Worm (Caenorhabditis elegans) whole organism, L4 larva: Measurements from ENCODE around the gene C14B9.10.

Experiments used
- F49E8.2 ChIP-seq: sonication (generic microtip); optimal IDR thresholded peaks from 2 replicates; lab custom pipeline; 2016; ENCODE audit warnings: missing compliant biosample characterization, mild to moderate bottlenecking, missing genetic modification characterization, borderline replicate concordance
- saeg-2 ChIP-seq: fragments of 200-800 bp; sonication (Bioruptor generic); IDR thresholded peaks from 2 replicates; pipeline ENCODE4 v1.3.6; 2022; ENCODE audit warnings: missing genetic modification reagents, missing genetic modification characterization, missing compliant biosample characterization

DNA sequence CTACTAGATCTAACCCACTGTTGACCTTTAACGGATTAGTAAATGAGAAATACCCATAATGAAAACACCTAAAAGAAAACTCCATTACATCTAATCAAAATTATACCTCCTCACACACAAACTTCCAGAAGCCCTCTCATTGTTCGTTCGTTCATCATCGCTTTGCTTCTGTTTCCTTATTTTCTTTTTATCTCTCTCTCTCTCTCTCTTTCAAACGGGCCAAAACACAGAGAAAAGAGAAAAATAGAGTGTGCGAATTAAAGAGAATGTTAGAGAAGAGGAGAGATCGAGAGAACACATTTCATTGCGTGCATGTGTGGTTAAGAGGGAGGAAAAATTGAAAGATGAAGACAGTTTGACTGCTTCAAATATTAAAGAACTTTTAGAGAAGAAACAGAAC, 6.3 kb upstream of the C14B9.10 start:
- TF ChIP-seq F49E8.2 (no peak), saeg-2 (GFP tag; lab: Robert Waterston, UW) (no peak)
